Worm (Caenorhabditis elegans) whole organism, midembryonic: ENCODE measurements around the gene ethe-1.

Source experiments
- T22C8.4 ChIP-seq: fragments of 200-800 bp; sonication (Bioruptor generic); IDR thresholded peaks from 2 replicates; pipeline ENCODE4 v1.3.6; 2022; ENCODE audit warnings: missing genetic modification characterization, missing compliant biosample characterization
- cog-1 ChIP-seq: sonication (generic microtip); optimal IDR thresholded peaks from 2 replicates; lab custom pipeline; 2016; ENCODE audit warnings: missing genetic modification characterization, missing compliant biosample characterization
- flt-1 ChIP-seq: fragments of 200-800 bp; sonication (Bioruptor generic); IDR thresholded peaks from 2 replicates; pipeline ENCODE4 v1.3.6; 2022; ENCODE audit warnings: missing genetic modification characterization, missing compliant biosample characterization
- klf-2 ChIP-seq: fragments of 200-800 bp; sonication (Bioruptor generic); conservative IDR thresholded peaks from 2 replicates; pipeline ENCODE4 v1.3.6; 2022; ENCODE audit warnings: missing genetic modification reagents, missing genetic modification characterization, missing compliant biosample characterization
- med-1 ChIP-seq: sonication (generic microtip); optimal IDR thresholded peaks from 2 replicates; lab custom pipeline; 2017; ENCODE audit warnings: missing genetic modification characterization, mild to moderate bottlenecking, missing compliant biosample characterization, antibody characterized with exemption, missing genetic modification reagents; ENCODE audit not compliant: insufficient read depth
- ref-1 ChIP-seq: fragments of 200-800 bp; sonication (Bioruptor generic); conservative IDR thresholded peaks from 2 replicates; pipeline ENCODE4 v1.3.6; 2022; ENCODE audit warnings: missing genetic modification reagents, missing genetic modification characterization, missing compliant biosample characterization
- tab-1 ChIP-seq: fragments of 200-800 bp; sonication (Bioruptor generic); IDR thresholded peaks from 2 replicates; pipeline ENCODE4 v1.3.6; 2022; ENCODE audit warnings: missing genetic modification characterization, missing compliant biosample characterization
- ztf-23 ChIP-seq: fragments of 200-800 bp; sonication (Bioruptor generic); IDR thresholded peaks from 2 replicates; pipeline ENCODE4 v1.3.6; 2022; ENCODE audit warnings: missing genetic modification reagents, missing genetic modification characterization, missing compliant biosample characterization
- ztf-29 ChIP-seq: fragments of 200-800 bp; sonication (Bioruptor generic); IDR thresholded peaks from 2 replicates; pipeline ENCODE4 v1.3.6; 2022; ENCODE audit warnings: missing genetic modification reagents, missing genetic modification characterization, missing compliant biosample characterization

Gene ethe-1

DNA sequence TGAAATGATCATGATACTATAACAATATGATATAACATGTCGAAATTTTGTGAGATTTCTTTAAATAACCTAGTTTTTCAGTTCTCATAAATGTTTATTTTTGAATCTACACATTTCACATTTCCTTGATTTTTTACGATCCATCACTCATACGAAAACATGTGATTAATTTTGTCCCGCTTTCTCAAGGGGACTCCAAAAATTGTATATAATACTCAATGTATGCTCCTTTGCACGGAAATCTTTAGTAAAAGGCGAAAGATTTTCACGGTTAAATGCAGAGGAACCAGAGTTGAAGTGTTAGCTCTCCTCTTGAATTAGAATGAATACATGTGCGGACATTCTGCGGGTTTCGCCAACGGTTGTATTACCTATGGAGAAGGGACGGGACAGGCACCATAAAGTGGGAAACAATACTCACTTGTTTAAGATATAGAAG lies 44.2 kb downstream of the ethe-1 start:
- TF ChIP-seq T22C8.4 (GFP tag; lab: Robert Waterston, UW) (no peak), cog-1 (tag; lab: Kevin White, UChicago) (no peak), flt-1 (GFP tag; lab: Robert Waterston, UW) (0 out of 2 replicates have a peak, but pooled peaks have one; percentile 15), ref-1 (GFP tag; lab: Robert Waterston, UW) (no peak)

- TF ChIP-seq T22C8.4 (GFP tag; lab: Robert Waterston, UW) (no peak), ztf-29 (GFP tag; lab: Robert Waterston, UW) (no peak), tab-1 (GFP tag; lab: Robert Waterston, UW) (no peak), cog-1 (tag; lab: Kevin White, UChicago) (no peak), med-1 (no peak), ref-1 (GFP tag; lab: Robert Waterston, UW) (no peak)
Measured at ce11 chrIV:9459224-9459781, 49.3 kb downstream of the ethe-1 start, which contains the start of gene copb-2. Gene copb-2 (plus strand): TSS chrIV:9459731.

ce11 chrIV:9457400-9457799 lies 51.2 kb downstream of the ethe-1 start, which contains the start of gene cutl-17:
Gene cutl-17 (minus strand): TSS chrIV:9457500.
- TF ChIP-seq med-1, result no peak
- TF ChIP-seq ztf-29 (GFP tag; lab: Robert Waterston, UW), result no peak
- no peak for TF ChIP-seq tab-1 (GFP tag; lab: Robert Waterston, UW)
- TF ChIP-seq ztf-23 (GFP tag; lab: Robert Waterston, UW), result no peak
- no peak for TF ChIP-seq cog-1 (tag; lab: Kevin White, UChicago)
- no peak for TF ChIP-seq T22C8.4 (GFP tag; lab: Robert Waterston, UW)
- no peak for TF ChIP-seq klf-2 (GFP tag; lab: Robert Waterston, UW)
- TF ChIP-seq ref-1 (GFP tag; lab: Robert Waterston, UW), result no peak
- TF ChIP-seq flt-1 (GFP tag; lab: Robert Waterston, UW), result no peak
